Fruit fly (Drosophila melanogaster): ENCODE results near the gene GCS1.

dm6 chrX:11339868-11340548 is 7.8 kb downstream of the GCS1 start, which contains the start of the genes CG34348 and Kap3:
- TF ChIP-seq CG8478 (optimal IDR thresholded peaks at IDR 0.05) (no peak), psq (optimal IDR thresholded peaks at IDR 0.05) (no peak), EcR (GFP tag; optimal IDR thresholded peaks at IDR 0.05) (no peak), Dll (optimal IDR thresholded peaks at IDR 0.05) (no peak)

All from whole organism.